Fruit fly (Drosophila melanogaster) whole organism, wandering third instar larva: Measurements from ENCODE around the gene CG11409.

Source experiments
- Abd-B ChIP-seq: fragments of >200 bp; optimal IDR thresholded peaks from 2 replicates; lab custom pipeline; 2017; ENCODE audit warnings: missing biosample characterization, missing genetic modification characterization
- CG9705 ChIP-seq: fragments of 200-800 bp; sonication (Bioruptor generic); optimal IDR thresholded peaks from 2 replicates; lab custom pipeline; 2018; ENCODE audit warnings: missing biosample characterization, mild to moderate bottlenecking, missing genetic modification characterization
- Dfd ChIP-seq: fragments of >200 bp; optimal IDR thresholded peaks from 2 replicates; lab custom pipeline; 2017; ENCODE audit warnings: missing biosample characterization, missing genetic modification characterization
- Dif ChIP-seq: fragments of 200-275, 200-300 bp; sonication (Bioruptor generic); optimal IDR thresholded peaks from 2 replicates; lab custom pipeline; 2018; ENCODE audit warnings: missing biosample characterization, missing genetic modification characterization; ENCODE audit not compliant: partially characterized antibody
- HLH106 ChIP-seq: fragments of 200-800 bp; optimal IDR thresholded peaks from 3 replicates; lab custom pipeline; 2019; ENCODE audit warnings: missing biosample characterization, mild to moderate bottlenecking, missing genetic modification characterization, moderate library complexity
- Hnf4 ChIP-seq: fragments of 200-800 bp; sonication (Bioruptor generic); optimal IDR thresholded peaks from 2 replicates; lab custom pipeline; 2016; ENCODE audit warnings: missing biosample characterization, mild to moderate bottlenecking, missing genetic modification characterization
- Hr78 ChIP-seq: fragments of >200 bp; optimal IDR thresholded peaks from 2 replicates; lab custom pipeline; 2017; ENCODE audit warnings: missing biosample characterization, missing genetic modification characterization
- Mio ChIP-seq: sonication (Bioruptor generic); optimal IDR thresholded peaks from 2 replicates; lab custom pipeline; 2016; ENCODE audit warnings: missing biosample characterization, missing genetic modification characterization
- Myc ChIP-seq: fragments of >200 bp; optimal IDR thresholded peaks from 2 replicates; lab custom pipeline; 2017
- N ChIP-seq: fragments of >200 bp; optimal IDR thresholded peaks from 2 replicates; lab custom pipeline; 2018; ENCODE audit warnings: missing biosample characterization, missing external identifiers, missing genetic modification characterization
- Rel ChIP-seq, 2 experiments: fragments of 200-800 bp; sonication (Bioruptor generic) in 1 of 2; optimal IDR thresholded peaks; 2 replicates in 1 of 2; 3 replicates in 1 of 2; lab custom pipeline; 2016 to 2019; ENCODE audit warnings: mild to moderate bottlenecking in 2 of 2, missing biosample characterization in 2 of 2, missing genetic modification characterization in 2 of 2, moderate library complexity in 1 of 2
- Vsx2 ChIP-seq: fragments of 200-300, 225-300 bp; sonication (Bioruptor generic); optimal IDR thresholded peaks from 2 replicates; lab custom pipeline; 2018; ENCODE audit warnings: missing biosample characterization, missing genetic modification characterization; ENCODE audit not compliant: partially characterized antibody
- br ChIP-seq: fragments of 200-800 bp; sonication (Bioruptor generic); optimal IDR thresholded peaks from 2 replicates; lab custom pipeline; 2016; ENCODE audit warnings: missing biosample characterization, missing genetic modification characterization
- brk ChIP-seq: fragments of 200-800 bp; sonication (Bioruptor generic); optimal IDR thresholded peaks from 2 replicates; lab custom pipeline; 2016; ENCODE audit warnings: missing biosample characterization, mild to moderate bottlenecking, missing genetic modification characterization
- dl ChIP-seq, 2 experiments: fragments of 175-275, 200-275 bp in 1 of 2; fragments of 200-275 bp in 1 of 2; sonication (Bioruptor generic); optimal IDR thresholded peaks; lab custom pipeline; 2018; ENCODE audit warnings: mild to moderate bottlenecking in 2 of 2, missing biosample characterization in 2 of 2, missing genetic modification characterization in 2 of 2, moderate library complexity in 2 of 2; ENCODE audit not compliant: partially characterized antibody in 2 of 2, insufficient read depth in 1 of 2
- dmrt93B ChIP-seq: fragments of 200-800 bp; sonication (Bioruptor generic); optimal IDR thresholded peaks from 2 replicates; lab custom pipeline; 2018; ENCODE audit warnings: missing biosample characterization, mild to moderate bottlenecking, missing genetic modification characterization
- ey ChIP-seq: fragments of 200-800 bp; sonication (Bioruptor generic); optimal IDR thresholded peaks from 2 replicates; lab custom pipeline; 2016; ENCODE audit warnings: missing biosample characterization, missing genetic modification characterization
- foxo ChIP-seq, 2 experiments: fragments of 200-800 bp; sonication (Bioruptor generic); optimal IDR thresholded peaks; 2 replicates in 1 of 2; 3 replicates in 1 of 2; lab custom pipeline; 2016 to 2017; ENCODE audit warnings: missing biosample characterization in 2 of 2, missing genetic modification characterization in 2 of 2
- jim ChIP-seq: fragments of 175-275, 200-325 bp; sonication (Bioruptor generic); optimal IDR thresholded peaks from 2 replicates; lab custom pipeline; 2016; ENCODE audit warnings: missing biosample characterization, mild to moderate bottlenecking, missing genetic modification characterization
- lola ChIP-seq: fragments of >200 bp; optimal IDR thresholded peaks from 2 replicates; lab custom pipeline; 2017; ENCODE audit warnings: missing biosample characterization, missing genetic modification characterization
- pan ChIP-seq: fragments of >200 bp; optimal IDR thresholded peaks from 2 replicates; lab custom pipeline; 2017
- psq ChIP-seq: fragments of 200-800 bp; sonication (Bioruptor generic); optimal IDR thresholded peaks from 3 replicates; lab custom pipeline; 2017; ENCODE audit warnings: missing biosample characterization, mild to moderate bottlenecking, missing genetic modification characterization, moderate library complexity
- rgr ChIP-seq: fragments of 200-800 bp; sonication (Bioruptor generic); optimal IDR thresholded peaks from 3 replicates; lab custom pipeline; 2016; ENCODE audit warnings: missing biosample characterization, mild to moderate bottlenecking, missing genetic modification characterization
- sv ChIP-seq: fragments of 200-800 bp; sonication (Bioruptor generic); optimal IDR thresholded peaks from 3 replicates; lab custom pipeline; 2016; ENCODE audit warnings: missing biosample characterization, missing genetic modification characterization
- usp ChIP-seq: fragments of >200 bp; optimal IDR thresholded peaks from 2 replicates; lab custom pipeline; 2017; ENCODE audit warnings: missing biosample characterization, missing genetic modification characterization
- woc ChIP-seq: sonication (Bioruptor generic); optimal IDR thresholded peaks from 2 replicates; lab custom pipeline; 2016; ENCODE audit warnings: missing biosample characterization, mild to moderate bottlenecking, missing genetic modification characterization

CG11409 gene

DNA sequence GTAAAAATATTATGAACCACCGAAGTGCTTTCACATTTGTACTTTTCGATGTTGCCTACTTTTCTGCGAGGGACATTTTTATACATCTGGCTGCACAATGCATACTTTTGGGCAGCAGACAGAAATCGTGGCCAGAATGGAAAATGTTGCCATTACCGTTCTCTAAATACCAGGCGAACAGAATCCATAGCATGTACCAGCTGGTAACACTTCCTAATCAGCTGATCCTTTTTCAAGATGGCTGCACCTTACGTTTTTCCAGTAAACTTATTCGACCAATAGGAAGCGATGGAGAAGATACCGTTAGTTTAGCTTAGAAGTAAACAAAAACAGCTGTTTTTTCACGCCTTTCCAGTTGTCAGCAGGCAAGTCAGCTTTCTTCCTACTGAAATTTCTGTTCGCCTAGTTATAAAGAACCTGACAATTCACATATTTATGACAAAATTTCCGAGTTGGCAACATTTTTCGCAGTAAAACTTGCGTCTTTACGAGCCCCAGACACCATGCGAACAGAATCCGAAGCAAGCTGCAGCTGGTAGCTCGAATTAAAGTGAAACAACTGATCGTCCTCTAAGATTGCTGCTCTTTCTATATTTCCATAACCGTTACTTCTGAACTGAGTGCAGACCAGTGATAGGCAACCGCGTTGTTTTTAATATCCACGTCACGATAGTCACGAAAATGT lies 52.3 kb downstream of the CG11409 start:
- TF ChIP-seq Myc (peak; percentile 80), N (GFP tag; lab: Kevin White, UChicago) (peak; percentile 61), Dfd (GFP tag; lab: Kevin White, UChicago) (no peak), Dif (peak; percentile 11), CG9705 (GFP tag; lab: Kevin White, UChicago) (no peak), Vsx2 (GFP tag; lab: Kevin White, UChicago) (peak; percentile 47)
- TF ChIP-seq, all 38 proteins: peak for 4

DNA sequence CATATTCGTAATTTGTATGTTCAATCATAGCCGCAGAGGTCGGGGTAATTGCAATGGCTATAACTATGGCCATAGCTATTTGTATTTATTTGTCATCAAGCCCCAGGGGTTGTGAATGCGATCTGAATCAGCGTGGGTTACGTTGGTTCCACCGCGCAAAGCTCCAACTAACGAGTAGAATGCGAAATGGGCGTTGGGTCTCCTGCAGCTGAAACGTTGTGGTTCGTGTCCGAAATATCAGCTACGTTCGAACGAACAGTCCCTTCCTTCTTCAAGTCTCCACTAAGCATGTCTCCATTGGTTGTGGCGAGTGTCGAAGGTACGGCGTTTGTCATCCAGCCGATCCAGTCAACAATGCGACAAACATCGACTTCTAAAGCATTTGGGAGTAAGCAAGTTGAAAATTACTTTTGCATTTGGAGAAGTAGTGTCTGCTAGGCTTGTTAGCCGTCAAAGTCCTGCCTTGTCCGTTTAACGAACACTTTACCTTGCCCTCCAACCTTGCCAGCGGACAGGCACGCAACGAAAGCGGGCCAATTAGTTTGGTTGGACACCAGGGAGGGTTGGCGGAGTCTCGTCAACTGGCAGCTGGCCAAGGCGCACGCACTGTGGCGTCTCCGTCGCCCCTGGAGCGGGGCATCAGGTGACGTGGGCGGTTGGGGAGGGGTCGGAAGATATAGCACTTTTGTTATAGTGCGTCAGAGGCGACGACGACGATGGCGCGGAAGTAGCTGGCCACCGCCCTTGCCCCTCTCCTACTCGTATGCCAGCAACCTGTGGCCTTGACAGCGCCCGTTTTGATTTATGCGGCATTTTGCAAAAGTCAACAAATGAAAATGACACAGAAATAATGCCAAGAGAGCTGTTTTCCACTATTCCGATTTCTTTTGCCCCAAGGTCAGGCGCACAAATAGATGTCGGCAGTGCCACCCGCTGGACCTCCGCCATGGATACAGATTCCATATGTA lies 54.2 kb downstream of the CG11409 start, which contains the start of gene CG32812:
Gene CG32812, plus strand, starts transcription at position 423 of the 968 bp plus-strand sequence.
- TF ChIP-seq Myc (peak; percentile 1), dl (GFP tag; optimal IDR thresholded peaks at IDR 0.05; lab: Kevin White, UChicago; ENCODE audit: insufficient read depth in 1 of 2, partially characterized antibody in 2 of 2) (no peak), brk (GFP tag; lab: Kevin White, UChicago) (no peak), HLH106 (tag; lab: Kevin White, UChicago) (no peak)

DNA sequence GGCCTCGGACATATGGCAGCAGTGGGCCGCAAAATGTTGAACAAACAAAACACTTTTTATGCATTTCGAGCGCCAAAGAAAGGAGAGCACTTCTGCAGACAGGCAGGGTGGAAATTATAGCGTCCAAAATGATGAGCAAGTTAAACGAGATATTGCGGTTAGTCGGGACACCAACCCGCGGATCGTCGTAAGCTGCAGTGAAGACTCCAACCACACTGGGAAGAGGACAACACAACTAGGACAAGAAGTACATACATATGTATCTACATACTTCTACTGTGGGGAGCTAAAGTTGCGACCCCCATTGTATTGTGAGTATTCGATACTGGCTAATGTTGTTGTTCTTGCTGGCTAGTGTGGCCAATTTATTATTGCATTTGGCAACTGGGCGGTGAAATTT lies 55.3 kb downstream of the CG11409 start:
- TF ChIP-seq usp (GFP tag; lab: Kevin White, UChicago) (no peak), pan (no peak), Myc (peak; percentile 35)

DNA sequence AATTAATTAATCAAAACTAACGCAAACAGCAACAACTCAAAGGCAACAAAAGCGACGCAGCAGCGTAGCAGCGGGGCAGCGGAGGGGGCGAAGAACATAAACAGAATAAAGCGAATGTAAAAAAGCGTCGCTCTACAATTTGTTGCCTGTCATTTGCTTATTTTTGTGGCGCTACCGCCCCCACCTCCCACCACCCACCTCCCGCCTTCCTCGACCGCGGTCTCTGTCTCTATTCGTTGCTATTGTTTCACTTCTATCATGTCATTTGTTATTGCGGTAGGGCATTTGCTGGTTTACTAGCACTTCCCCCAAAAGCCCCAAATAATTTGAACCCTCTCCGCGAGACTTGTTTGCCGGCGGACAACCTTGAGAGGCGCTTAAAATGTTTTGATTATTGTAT lies 56.1 kb downstream of the CG11409 start:
- TF ChIP-seq sv (GFP tag; lab: Kevin White, UChicago) (no peak), rgr (no peak), dl (GFP tag; optimal IDR thresholded peaks at IDR 0.05; lab: Kevin White, UChicago; ENCODE audit: insufficient read depth in 1 of 2, partially characterized antibody in 2 of 2) (no peak), ey (GFP tag; lab: Kevin White, UChicago) (no peak), Hr78 (GFP tag; lab: Kevin White, UChicago) (no peak), woc (GFP tag; lab: Kevin White, UChicago) (no peak), Mio (GFP tag; lab: Kevin White, UChicago) (no peak), Rel (GFP tag; optimal IDR thresholded peaks at IDR 0.05; lab: Kevin White, UChicago) (no peak), Rel (tag; optimal IDR thresholded peaks at IDR 0.05; lab: Kevin White, UChicago) (no peak), dmrt93B (no peak)

DNA sequence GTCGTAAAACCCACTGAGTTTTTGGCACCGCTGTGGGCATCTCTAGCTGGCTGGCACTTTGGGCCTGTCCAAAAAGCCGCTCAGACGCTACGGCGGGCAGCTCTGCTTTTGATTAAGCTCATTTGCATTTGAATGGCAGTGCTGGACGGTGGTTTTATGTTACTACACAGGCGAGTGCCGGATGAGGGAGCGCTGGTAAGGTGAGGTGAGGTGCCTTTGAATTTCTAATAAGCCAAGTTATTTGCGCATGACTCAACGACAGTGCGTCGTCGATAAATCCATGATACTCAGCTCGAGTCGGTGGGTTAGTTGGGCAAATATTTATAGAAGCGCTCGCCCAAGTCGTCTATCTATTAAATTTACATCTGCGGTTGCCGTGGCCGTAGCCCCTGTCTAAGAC lies 57.1 kb downstream of the CG11409 start:
- TF ChIP-seq lola (no peak), Abd-B (GFP tag; lab: Kevin White, UChicago) (no peak), Hnf4 (GFP tag; lab: Kevin White, UChicago) (no peak), sv (GFP tag; lab: Kevin White, UChicago) (no peak), Mio (GFP tag; lab: Kevin White, UChicago) (no peak), Dif (no peak), jim (GFP tag; lab: Kevin White, UChicago) (no peak), Myc (no peak), brk (GFP tag; lab: Kevin White, UChicago) (no peak), foxo (GFP tag; optimal IDR thresholded peaks at IDR 0.05; lab: Kevin White, UChicago) (no peak), woc (GFP tag; lab: Kevin White, UChicago) (no peak), br (GFP tag; lab: Kevin White, UChicago) (no peak), psq (GFP tag; lab: Kevin White, UChicago) (no peak), rgr (no peak), CG9705 (GFP tag; lab: Kevin White, UChicago) (no peak), Vsx2 (GFP tag; lab: Kevin White, UChicago) (no peak)
- TF ChIP-seq, all 38 proteins: peak for 0
